Fruit fly (Drosophila melanogaster) whole organism, prepupa: ENCODE measurements around the gene RapGAP1.

Experiments used
- Blimp-1 ChIP-seq: fragments of 200-800 bp; sonication (Bioruptor generic); optimal IDR thresholded peaks from 3 replicates; lab custom pipeline; 2017; ENCODE audit warnings: missing biosample characterization, missing genetic modification characterization, mild to moderate bottlenecking, moderate library complexity, missing genetic modification reagents
- CG1621 ChIP-seq: fragments of 200-800 bp; sonication (Bioruptor generic); optimal IDR thresholded peaks from 3 replicates; lab custom pipeline; 2018; ENCODE audit warnings: missing biosample characterization, mild to moderate bottlenecking, missing genetic modification characterization
- CG16779 ChIP-seq: fragments of 200-800 bp; sonication (Bioruptor generic); optimal IDR thresholded peaks from 3 replicates; lab custom pipeline; 2017; ENCODE audit warnings: missing biosample characterization, mild to moderate bottlenecking, missing genetic modification characterization
- CG3032 ChIP-seq: fragments of 200-800 bp; optimal IDR thresholded peaks from 2 replicates; lab custom pipeline; 2019; ENCODE audit warnings: missing biosample characterization, mild to moderate bottlenecking, missing genetic modification characterization, moderate library complexity
- CG7368 ChIP-seq: fragments of 200-800 bp; sonication (Bioruptor generic); optimal IDR thresholded peaks from 3 replicates; lab custom pipeline; 2016; ENCODE audit warnings: missing biosample characterization, missing genetic modification characterization
- Hr38 ChIP-seq: sonication (Bioruptor generic); optimal IDR thresholded peaks from 2 replicates; lab custom pipeline; 2016; ENCODE audit warnings: missing biosample characterization, missing genetic modification characterization
- Hr4 ChIP-seq: fragments of 200-800 bp; sonication (Bioruptor generic); optimal IDR thresholded peaks from 3 replicates; lab custom pipeline; 2016; ENCODE audit warnings: missing biosample characterization, missing genetic modification characterization
- Lpt ChIP-seq: fragments of 200-800 bp; sonication (Bioruptor generic); optimal IDR thresholded peaks from 3 replicates; lab custom pipeline; 2016; ENCODE audit warnings: missing biosample characterization, missing genetic modification characterization
- OdsH ChIP-seq: fragments of 200-800 bp; sonication (Bioruptor generic); optimal IDR thresholded peaks from 3 replicates; lab custom pipeline; 2016; ENCODE audit warnings: missing biosample characterization, missing genetic modification characterization
- dsx ChIP-seq: fragments of 200-800 bp; optimal IDR thresholded peaks from 3 replicates; lab custom pipeline; 2019; ENCODE audit warnings: missing biosample characterization, mild to moderate bottlenecking, missing genetic modification characterization, moderate library complexity; ENCODE audit not compliant: poor library complexity, severe bottlenecking
- fkh ChIP-seq: fragments of 200-800 bp; sonication (Bioruptor generic); optimal IDR thresholded peaks from 3 replicates; lab custom pipeline; 2017; ENCODE audit warnings: missing biosample characterization, mild to moderate bottlenecking, missing genetic modification characterization, moderate library complexity
- svp ChIP-seq: fragments of 200-800 bp; sonication (Bioruptor generic); peaks from one replicate; lab custom pipeline; 2016; ENCODE audit warnings: missing biosample characterization, missing genetic modification characterization

- TF ChIP-seq Hr4 (GFP tag; lab: Kevin White, UChicago) (no peak), CG1621 (tag; lab: Kevin White, UChicago) (no peak), svp (GFP tag; lab: Kevin White, UChicago) (no peak), CG7368 (no peak), Lpt (no peak), OdsH (GFP tag; lab: Kevin White, UChicago) (no peak), Hr38 (GFP tag; lab: Kevin White, UChicago) (no peak), dsx (GFP tag; lab: Kevin White, UChicago) (no peak), CG16779 (tag; lab: Kevin White, UChicago) (no peak), Blimp-1 (no peak), CG3032 (tag; lab: Kevin White, UChicago) (no peak), fkh (no peak)
These were observed 74.3 kb downstream of the RapGAP1 start for dm6 chr2L:7504529-7504928.
